Worm (Caenorhabditis elegans) whole organism, L4 larva: Measurements from ENCODE around the gene C45B11.6.

ENCODE experiments used
- F49E8.2 ChIP-seq: sonication (generic microtip); optimal IDR thresholded peaks from 2 replicates; lab custom pipeline; 2016; ENCODE audit warnings: missing compliant biosample characterization, mild to moderate bottlenecking, missing genetic modification characterization, borderline replicate concordance
- T26A8.4 ChIP-seq: fragments of 200-800 bp; sonication (Bioruptor generic); IDR thresholded peaks from 2 replicates; pipeline ENCODE4 v1.3.6; 2022; ENCODE audit warnings: missing genetic modification characterization, missing compliant biosample characterization
- ZK546.5 ChIP-seq, 2 experiments: sonication (generic microtip); optimal IDR thresholded peaks; 2 replicates each; lab custom pipeline; 2017; ENCODE audit warnings: missing biosample characterization in 2 of 2, missing genetic modification characterization in 2 of 2
- aha-1 ChIP-seq: fragments of 150-350 bp; peaks from one replicate; lab custom pipeline; 2014; ENCODE audit warnings: missing biosample characterization, missing genetic modification characterization
- aly-2 ChIP-seq: sonication (generic microtip); optimal IDR thresholded peaks from 2 replicates; lab custom pipeline; 2018; ENCODE audit warnings: missing biosample characterization, missing genetic modification characterization
- attf-4 ChIP-seq: sonication (generic microtip); optimal IDR thresholded peaks from 3 replicates; lab custom pipeline; 2017; ENCODE audit warnings: missing biosample characterization, missing genetic modification characterization
- ceh-28 ChIP-seq: fragments of 150-350 bp; optimal IDR thresholded peaks from 2 replicates; lab custom pipeline; 2014; ENCODE audit warnings: missing biosample characterization, missing genetic modification reagents, missing genetic modification characterization
- ceh-32 ChIP-seq: sonication (generic microtip); optimal IDR thresholded peaks from 2 replicates; lab custom pipeline; 2016; ENCODE audit warnings: mild to moderate bottlenecking, missing genetic modification characterization, missing compliant biosample characterization; ENCODE audit not compliant: poor library complexity
- ceh-44 ChIP-seq: fragments of 200-800 bp; sonication (Bioruptor generic); IDR thresholded peaks from 2 replicates; pipeline ENCODE4 v1.3.6; 2022; ENCODE audit warnings: missing genetic modification reagents, missing genetic modification characterization, missing compliant biosample characterization
- ctbp-1 ChIP-seq: fragments of 200-800 bp; sonication (Bioruptor generic); IDR thresholded peaks from 2 replicates; pipeline ENCODE4 v1.3.6; 2022; ENCODE audit warnings: missing genetic modification reagents, missing genetic modification characterization, missing compliant biosample characterization
- daf-12 ChIP-seq: fragments of 150-350 bp; optimal IDR thresholded peaks from 2 replicates; lab custom pipeline; 2014; ENCODE audit warnings: missing biosample characterization, missing genetic modification reagents, missing genetic modification characterization
- daf-16 ChIP-seq, 3 experiments: sonication (generic microtip); optimal IDR thresholded peaks; 2 replicates each; lab custom pipeline; 2016 to 2017; ENCODE audit warnings: missing genetic modification characterization in 3 of 3, missing genetic modification reagents in 3 of 3, mild to moderate bottlenecking in 2 of 3, missing compliant biosample characterization in 2 of 3, missing biosample characterization in 1 of 3, moderate library complexity in 1 of 3
- dmd-6 ChIP-seq: fragments of 200-800 bp; sonication (Bioruptor generic); IDR thresholded peaks from 2 replicates; pipeline ENCODE4 v1.3.6; 2022; ENCODE audit warnings: missing genetic modification reagents, missing genetic modification characterization, missing compliant biosample characterization
- dve-1 ChIP-seq: sonication (generic microtip); optimal IDR thresholded peaks from 2 replicates; lab custom pipeline; 2017; ENCODE audit warnings: antibody characterized with exemption, mild to moderate bottlenecking, missing genetic modification characterization, missing compliant biosample characterization; ENCODE audit not compliant: insufficient read depth
- fos-1 ChIP-seq: fragments of 150-350 bp; optimal IDR thresholded peaks from 2 replicates; lab custom pipeline; 2014; ENCODE audit warnings: missing biosample characterization, missing genetic modification characterization
- hlh-11 ChIP-seq: fragments of 200-800 bp; sonication (Bioruptor generic); optimal IDR thresholded peaks from 2 replicates; lab custom pipeline; 2018; ENCODE audit warnings: mild to moderate bottlenecking, missing genetic modification characterization, missing compliant biosample characterization
- hlh-30 ChIP-seq: sonication (generic microtip); optimal IDR thresholded peaks from 2 replicates; lab custom pipeline; 2017; ENCODE audit warnings: antibody characterized with exemption, mild to moderate bottlenecking, missing genetic modification characterization, missing compliant biosample characterization; ENCODE audit not compliant: insufficient read depth
- lin-1 ChIP-seq: fragments of 200-800 bp; sonication (Bioruptor generic); IDR thresholded peaks from 2 replicates; pipeline ENCODE4 v1.3.6; 2022; ENCODE audit warnings: missing genetic modification reagents, missing genetic modification characterization, missing compliant biosample characterization
- lin-15B ChIP-seq: fragments of 150-350 bp; sonication (generic microtip); optimal IDR thresholded peaks from 3 replicates; lab custom pipeline; 2014; ENCODE audit warnings: missing biosample characterization, missing genetic modification characterization
- lin-29 ChIP-seq: fragments of 200-800 bp; sonication (Bioruptor generic); IDR thresholded peaks from 2 replicates; pipeline ENCODE4 v1.3.6; 2022; ENCODE audit warnings: missing genetic modification reagents, missing genetic modification characterization, missing compliant biosample characterization
- lsy-2 ChIP-seq, 2 experiments: fragments of 150-350 bp in 1 of 2; sonication (generic microtip) in 1 of 2; optimal IDR thresholded peaks; 2 replicates each; lab custom pipeline; 2014 to 2017; ENCODE audit warnings: missing biosample characterization in 2 of 2, missing genetic modification characterization in 2 of 2
- madf-5 ChIP-seq, 2 experiments: fragments of 200-800 bp; sonication (Bioruptor generic); IDR thresholded peaks; 2 replicates each; pipeline ENCODE4 v1.3.6; 2022; ENCODE audit warnings: missing compliant biosample characterization in 2 of 2, missing genetic modification characterization in 2 of 2
- mxl-2 ChIP-seq: fragments of 200-800 bp; sonication (Bioruptor generic); conservative IDR thresholded peaks from 2 replicates; pipeline ENCODE4 v1.3.6; 2022; ENCODE audit warnings: missing genetic modification reagents, missing genetic modification characterization, missing compliant biosample characterization
- mxl-3 ChIP-seq: fragments of 200-800 bp; sonication (Bioruptor generic); optimal IDR thresholded peaks from 2 replicates; lab custom pipeline; 2018; ENCODE audit warnings: mild to moderate bottlenecking, missing genetic modification characterization, missing compliant biosample characterization
- nhr-10 ChIP-seq: fragments of 150-350 bp; optimal IDR thresholded peaks from 2 replicates; lab custom pipeline; 2014; ENCODE audit warnings: missing biosample characterization, missing genetic modification characterization
- nhr-102 ChIP-seq: sonication (generic microtip); optimal IDR thresholded peaks from 2 replicates; lab custom pipeline; 2016; ENCODE audit warnings: mild to moderate bottlenecking, missing genetic modification characterization, moderate library complexity, missing compliant biosample characterization
- nhr-11 ChIP-seq: fragments of 150-350 bp; optimal IDR thresholded peaks from 2 replicates; lab custom pipeline; 2014; ENCODE audit warnings: missing biosample characterization, missing genetic modification characterization
- nhr-111 ChIP-seq: fragments of 200-800 bp; sonication (Bioruptor generic); optimal IDR thresholded peaks from 2 replicates; lab custom pipeline; 2018; ENCODE audit warnings: mild to moderate bottlenecking, missing genetic modification characterization, missing compliant biosample characterization
- nhr-28 ChIP-seq: fragments of 150-350 bp; optimal IDR thresholded peaks from 2 replicates; lab custom pipeline; 2014; ENCODE audit warnings: missing biosample characterization, missing genetic modification characterization
- nhr-48 ChIP-seq: sonication (generic microtip); optimal IDR thresholded peaks from 2 replicates; lab custom pipeline; 2016; ENCODE audit warnings: mild to moderate bottlenecking, missing genetic modification characterization, missing compliant biosample characterization
- nhr-77 ChIP-seq: fragments of 150-350 bp; optimal IDR thresholded peaks from 2 replicates; lab custom pipeline; 2014; ENCODE audit warnings: missing biosample characterization, missing genetic modification characterization
- pha-4 ChIP-seq, 2 experiments: fragments of 150-350 bp in 1 of 2; fragments of 200-800 bp in 1 of 2; sonication (Bioruptor generic) in 1 of 2; IDR thresholded peaks in 1 of 2; optimal IDR thresholded peaks in 1 of 2; 2 replicates each; pipeline versions ENCODE4 v1.3.6 to Lab custom; 2014 to 2022; ENCODE audit warnings: missing genetic modification characterization in 2 of 2, missing genetic modification reagents in 2 of 2, missing biosample characterization in 1 of 2, missing compliant biosample characterization in 1 of 2
- php-3 ChIP-seq: fragments of 200-800 bp; sonication (Bioruptor generic); IDR thresholded peaks from 2 replicates; pipeline ENCODE4 v1.3.6; 2022; ENCODE audit warnings: missing genetic modification reagents, missing genetic modification characterization, missing compliant biosample characterization
- pqm-1 ChIP-seq: sonication (generic microtip); optimal IDR thresholded peaks from 2 replicates; lab custom pipeline; 2017; ENCODE audit warnings: missing biosample characterization, missing genetic modification characterization
- skn-1 ChIP-seq: fragments of 150-350 bp; optimal IDR thresholded peaks from 2 replicates; lab custom pipeline; 2014; ENCODE audit warnings: missing biosample characterization, missing genetic modification characterization
- snpc-1.2 ChIP-seq: fragments of 200-800 bp; sonication (Bioruptor generic); IDR thresholded peaks from 2 replicates; pipeline ENCODE4 v1.3.6; 2022; ENCODE audit warnings: missing genetic modification reagents, missing genetic modification characterization, missing compliant biosample characterization
- spr-3 ChIP-seq: fragments of 200-800 bp; sonication (Bioruptor generic); optimal IDR thresholded peaks from 2 replicates; lab custom pipeline; 2018; ENCODE audit warnings: mild to moderate bottlenecking, missing genetic modification characterization, missing compliant biosample characterization
- tra-1 ChIP-seq: fragments of 200-800 bp; sonication (Bioruptor generic); IDR thresholded peaks from 2 replicates; pipeline ENCODE4 v1.3.6; 2022; ENCODE audit warnings: missing genetic modification reagents, missing genetic modification characterization, missing compliant biosample characterization
- unc-62 ChIP-seq, 3 experiments: fragments of 150-350 bp in 1 of 3; sonication (generic microtip); optimal IDR thresholded peaks in 2 of 3; peaks in 1 of 3; 1 replicate in 1 of 3; 2 replicates in 2 of 3; lab custom pipeline; 2014 to 2017; ENCODE audit warnings: missing biosample characterization in 3 of 3, missing genetic modification characterization in 3 of 3, missing genetic modification reagents in 3 of 3, missing genotype in 1 of 3
- zag-1 ChIP-seq: fragments of 150-350 bp; optimal IDR thresholded peaks from 2 replicates; lab custom pipeline; 2014; ENCODE audit warnings: missing biosample characterization, missing genetic modification characterization
- zfp-2 ChIP-seq: sonication (generic microtip); optimal IDR thresholded peaks from 2 replicates; lab custom pipeline; 2016; ENCODE audit warnings: mild to moderate bottlenecking, missing genetic modification characterization, missing compliant biosample characterization
- zip-2 ChIP-seq: fragments of 150-350 bp; optimal IDR thresholded peaks from 2 replicates; lab custom pipeline; 2014; ENCODE audit warnings: missing biosample characterization, missing genetic modification characterization
- ztf-7 ChIP-seq: fragments of 150-350 bp; optimal IDR thresholded peaks from 2 replicates; lab custom pipeline; 2014; ENCODE audit warnings: missing biosample characterization, missing genetic modification characterization

The C45B11.6 gene

ce11 chrV:11070388-11070787, 26.5 kb downstream of the C45B11.6 start:
- TF ChIP-seq T26A8.4: no peak
- no peak for TF ChIP-seq nhr-111 (GFP tag; lab: Kevin White, UChicago)
- no peak for TF ChIP-seq ZK546.5 (tag; optimal IDR thresholded peaks at IDR 0.05; lab: Kevin White, UChicago)
- peak; percentile 40 for TF ChIP-seq hlh-30 (tag; lab: Kevin White, UChicago)
- peak in 1 of 2 experiments; percentile 27 for TF ChIP-seq lsy-2 (tag; optimal IDR thresholded peaks at IDR 0.05; lab: Kevin White, UChicago)
- TF ChIP-seq dve-1: peak; percentile 68
- TF ChIP-seq nhr-10: no peak
- TF ChIP-seq nhr-28 (tag; lab: Kevin White, UChicago): peak; percentile 89
- TF ChIP-seq hlh-11 (tag; lab: Kevin White, UChicago): peak; percentile 60
- TF ChIP-seq lin-29 (GFP tag; lab: Robert Waterston, UW): no peak
- TF ChIP-seq ceh-44: no peak
- no peak for TF ChIP-seq ceh-28 (tag; lab: Kevin White, UChicago)
- TF ChIP-seq unc-62 (GFP tag; optimal IDR thresholded peaks at IDR 0.05 in 1 of 2; lab: Kevin White, UChicago): peak in 1 of 2 experiments; percentile 15
- no peak for TF ChIP-seq unc-62 (tag; optimal IDR thresholded peaks at IDR 0.05; lab: Kevin White, UChicago)
- TF ChIP-seq nhr-11: no peak
- TF ChIP-seq skn-1: no peak
- TF ChIP-seq pqm-1 (tag; lab: Kevin White, UChicago): peak; percentile 69
- peak; percentile 85 for TF ChIP-seq nhr-77 (tag; lab: Kevin White, UChicago)
- TF ChIP-seq nhr-48 (tag; lab: Kevin White, UChicago): no peak
- TF ChIP-seq dmd-6 (GFP tag; lab: Robert Waterston, UW): peak; percentile 71
- no peak for TF ChIP-seq mxl-2 (GFP tag; lab: Robert Waterston, UW)
- no peak for TF ChIP-seq daf-16 (GFP tag; optimal IDR thresholded peaks at IDR 0.05; lab: Kevin White, UChicago)
- peak; percentile 99 for TF ChIP-seq daf-16 (tag; optimal IDR thresholded peaks at IDR 0.05; lab: Kevin White, UChicago)
- no peak for TF ChIP-seq tra-1 (GFP tag; lab: Robert Waterston, UW)

DNA sequence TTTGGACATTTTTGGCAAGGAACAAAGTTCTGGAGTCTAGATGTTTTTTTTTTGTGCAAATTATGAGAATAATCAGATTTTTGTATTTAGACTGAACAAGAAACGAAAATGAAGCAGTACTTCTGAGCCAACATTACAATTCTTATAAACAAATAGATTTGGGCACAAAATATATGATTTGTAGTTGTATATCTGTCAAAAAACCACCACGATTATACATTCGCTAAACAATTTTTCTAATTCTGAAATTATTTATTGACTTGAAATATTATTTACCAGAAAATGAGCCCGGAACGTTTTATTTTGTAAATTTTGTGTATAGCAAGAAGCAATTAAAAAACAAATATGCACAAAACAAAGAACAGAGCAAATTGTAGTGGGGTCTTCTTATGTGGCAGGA, 27.6 kb downstream of the C45B11.6 start:
- TF ChIP-seq lin-1 (GFP tag; lab: Robert Waterston, UW) (no peak), fos-1 (tag; lab: Kevin White, UChicago) (peak; percentile 22)

DNA sequence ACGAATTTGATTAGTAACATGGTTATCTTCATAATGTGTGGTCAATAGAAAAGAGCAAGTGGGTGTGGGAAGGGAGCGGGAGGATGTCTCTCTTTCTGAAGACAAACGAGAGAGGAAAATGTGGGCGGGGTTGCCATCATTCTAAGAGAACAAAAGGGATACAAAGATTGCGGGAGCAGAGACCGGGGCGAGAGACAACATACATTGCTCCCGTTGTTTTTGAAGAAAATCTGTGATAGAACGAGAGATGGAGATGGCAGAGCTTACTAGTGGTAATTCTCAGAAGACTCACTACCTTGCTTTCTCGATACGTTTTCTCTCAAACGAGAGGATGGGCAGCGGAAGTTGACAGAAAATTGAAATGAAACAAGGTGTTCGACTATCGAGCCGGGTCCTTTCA, 29.5 kb downstream of the C45B11.6 start:
- TF ChIP-seq lin-15B (no peak), aly-2 (tag; lab: Kevin White, UChicago) (no peak), ztf-7 (tag; lab: Kevin White, UChicago) (no peak), lin-1 (GFP tag; lab: Robert Waterston, UW) (no peak), nhr-48 (tag; lab: Kevin White, UChicago) (no peak), ZK546.5 (tag; optimal IDR thresholded peaks at IDR 0.05; lab: Kevin White, UChicago) (no peak), daf-12 (tag; lab: Kevin White, UChicago) (no peak), mxl-3 (GFP tag; lab: Kevin White, UChicago) (no peak), madf-5 (GFP tag; IDR thresholded peaks at IDR 0.05; lab: Robert Waterston, UW) (no peak), attf-4 (no peak), spr-3 (GFP tag; lab: Kevin White, UChicago) (no peak), nhr-102 (tag; lab: Kevin White, UChicago) (no peak), nhr-28 (tag; lab: Kevin White, UChicago) (no peak)

DNA sequence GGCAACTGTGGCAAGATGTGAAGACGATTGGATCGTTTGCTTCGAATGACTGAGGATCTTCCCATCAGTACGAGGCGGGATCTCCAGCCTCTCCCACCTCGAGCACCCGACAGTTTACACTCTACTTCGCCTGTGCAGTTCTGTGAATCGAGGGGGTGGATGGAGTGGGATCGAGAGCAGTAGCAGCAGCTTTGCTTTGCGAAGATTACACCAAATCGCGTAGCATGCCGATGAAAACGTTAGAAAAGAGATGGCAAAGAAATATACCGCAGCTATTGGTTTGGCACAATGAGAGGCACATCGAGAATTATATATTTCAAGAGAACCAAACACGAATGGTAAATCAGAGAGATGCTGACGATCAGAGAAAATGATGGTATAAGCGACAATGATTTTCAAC, 30.6 kb downstream of the C45B11.6 start, which contains the start of gene act-3:
act-3 (minus strand) TSS at position 51 of the 400 bp plus-strand sequence.
- no peak for TF ChIP-seq F49E8.2 (tag; lab: Kevin White, UChicago)
- no peak for TF ChIP-seq zag-1 (tag; lab: Kevin White, UChicago)
- peak in 1 of 2 experiments; percentile 47 for TF ChIP-seq daf-16 (GFP tag; optimal IDR thresholded peaks at IDR 0.05; lab: Kevin White, UChicago)
- TF ChIP-seq daf-16 (tag; optimal IDR thresholded peaks at IDR 0.05; lab: Kevin White, UChicago): no peak
- no peak for TF ChIP-seq nhr-48 (tag; lab: Kevin White, UChicago)
- no peak for TF ChIP-seq zip-2 (tag; lab: Kevin White, UChicago)
- no peak for TF ChIP-seq lin-15B
- TF ChIP-seq snpc-1.2 (GFP tag; lab: Robert Waterston, UW): peak; percentile 17; the same call in 1 of the 2 replicates
- TF ChIP-seq ceh-32 (tag; lab: Kevin White, UChicago): no peak
- no peak for TF ChIP-seq zfp-2 (tag; lab: Kevin White, UChicago)
- no peak for TF ChIP-seq lsy-2 (tag; optimal IDR thresholded peaks at IDR 0.05; lab: Kevin White, UChicago)
- no peak for TF ChIP-seq nhr-10
- 0 out of 2 replicates have a peak, but pooled peaks have one; percentile 10 for TF ChIP-seq ctbp-1
- peak; percentile 32 for TF ChIP-seq aha-1 (tag; lab: Kevin White, UChicago)
- peak; percentile 22 for TF ChIP-seq nhr-28 (tag; lab: Kevin White, UChicago)
- no peak for TF ChIP-seq php-3 (GFP tag; lab: Robert Waterston, UW)
- peak; percentile 46 for TF ChIP-seq nhr-11
- TF ChIP-seq hlh-11 (tag; lab: Kevin White, UChicago): peak; percentile 40
- TF ChIP-seq pha-4 (GFP tag; IDR thresholded peaks at IDR 0.05; lab: Robert Waterston, UW): peak; percentile 47; the same call in 1 of the 2 replicates
- no peak for TF ChIP-seq pha-4 (tag; optimal IDR thresholded peaks at IDR 0.05; lab: Kevin White, UChicago)
- no peak for TF ChIP-seq ZK546.5 (tag; optimal IDR thresholded peaks at IDR 0.05; lab: Kevin White, UChicago)
- TF ChIP-seq tra-1 (GFP tag; lab: Robert Waterston, UW): no peak
